Worm (Caenorhabditis elegans): ENCODE results near the gene C34F6.1.

C34F6.1 gene

DNA sequence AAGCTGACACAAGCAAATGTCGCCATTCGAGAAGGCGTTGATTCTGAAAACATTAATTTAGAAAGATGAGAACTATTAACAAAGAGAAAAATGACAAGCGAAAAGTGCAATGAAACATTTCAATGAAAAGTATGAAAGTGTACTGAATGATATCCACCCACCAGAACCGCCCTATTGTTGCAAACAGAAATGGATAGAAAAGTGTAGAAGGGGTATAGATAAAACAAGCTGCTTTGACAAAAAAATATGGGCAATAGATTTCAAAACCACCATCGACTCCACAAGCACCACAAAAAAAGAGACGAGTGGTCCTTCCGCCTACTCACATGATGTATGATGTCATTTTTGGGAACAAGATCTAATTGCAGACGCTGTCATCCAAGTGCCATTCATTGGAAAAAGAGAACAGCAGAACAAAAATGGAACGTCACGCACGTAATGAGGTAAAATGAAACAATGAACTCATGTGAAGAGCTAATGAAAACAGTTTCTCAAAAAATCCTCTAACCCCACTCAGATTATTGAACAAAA is 44.0 kb upstream of the C34F6.1 start, which contains the start of gene C34F6.10:
Gene C34F6.10 (minus strand): TSS at position 51 of the 531 bp plus-strand sequence.
- no peak for TF ChIP-seq die-1 (tag; optimal IDR thresholded peaks at IDR 0.05)
- no peak for TF ChIP-seq ztf-3 (GFP tag; optimal IDR thresholded peaks at IDR 0.05)
- TF ChIP-seq F23B12.7 (tag; optimal IDR thresholded peaks at IDR 0.05; ENCODE audit: insufficient read depth), result no peak
- peak; percentile 29 for TF ChIP-seq ceh-27 (GFP tag; optimal IDR thresholded peaks at IDR 0.05)
- TF ChIP-seq atf-7 (tag; optimal IDR thresholded peaks at IDR 0.05), result peak; percentile 16
- no peak for TF ChIP-seq let-526 (GFP tag; IDR thresholded peaks at IDR 0.05)
- TF ChIP-seq Y67H2A.10 (GFP tag; conservative IDR thresholded peaks at IDR 0.05), result no peak
- no peak for TF ChIP-seq sea-2 (GFP tag; IDR thresholded peaks at IDR 0.05)
- no peak for TF ChIP-seq F49E8.2 (tag; optimal IDR thresholded peaks at IDR 0.05; ENCODE audit: insufficient read depth)
- no peak for TF ChIP-seq C17E4.6 (GFP tag; IDR thresholded peaks at IDR 0.05)

DNA sequence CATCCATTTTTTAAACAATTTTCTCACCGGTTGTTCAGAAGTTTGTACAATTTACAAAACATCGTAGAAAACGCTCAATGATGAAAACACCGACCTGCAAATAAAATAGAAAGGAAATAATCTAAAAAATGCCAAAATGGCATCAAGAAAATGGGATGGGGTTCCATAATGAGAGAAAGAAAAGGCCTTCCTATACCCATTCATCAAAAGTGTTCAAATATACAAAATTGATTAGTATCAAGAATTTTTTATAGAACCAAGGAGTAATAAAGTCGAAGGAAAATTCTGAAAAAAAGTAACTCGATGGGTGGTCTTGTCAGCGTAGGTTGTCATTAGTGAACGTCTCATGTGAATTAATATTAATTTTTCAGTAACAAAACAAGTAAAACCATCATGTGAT is 30.0 kb upstream of the C34F6.1 start, which contains the start of gene C34F6.12:
Gene C34F6.12 (minus strand): TSS at position 101 of the 400 bp plus-strand sequence.
- TF ChIP-seq rpc-1 (optimal IDR thresholded peaks at IDR 0.05) (no peak), rpc-1 (tag; optimal IDR thresholded peaks at IDR 0.05) (no peak), ceh-27 (GFP tag; optimal IDR thresholded peaks at IDR 0.05) (no peak), Y95B8A.8 (GFP tag; IDR thresholded peaks at IDR 0.05) (no peak), nhr-120 (GFP tag; IDR thresholded peaks at IDR 0.05) (no peak), attf-6 (GFP tag; IDR thresholded peaks at IDR 0.05) (no peak), lsl-1 (GFP tag; optimal IDR thresholded peaks at IDR 0.05) (no peak), tlf-1 (GFP tag; optimal IDR thresholded peaks at IDR 0.05) (no peak), akir-1 (GFP tag; optimal IDR thresholded peaks at IDR 0.05) (no peak), nfya-2 (GFP tag; IDR thresholded peaks at IDR 0.05) (no peak), gei-17 (GFP tag; optimal IDR thresholded peaks at IDR 0.05) (no peak), nhr-27 (tag; optimal IDR thresholded peaks at IDR 0.05) (no peak), ceh-40 (GFP tag; IDR thresholded peaks at IDR 0.05) (no peak), ccch-3 (GFP tag; optimal IDR thresholded peaks at IDR 0.05) (no peak), athp-1 (tag; optimal IDR thresholded peaks at IDR 0.05) (no peak), mxl-1 (tag; optimal IDR thresholded peaks at IDR 0.05) (no peak), tbp1 (GFP tag; optimal IDR thresholded peaks at IDR 0.05) (no peak), ceh-58 (GFP tag; IDR thresholded peaks at IDR 0.05) (no peak), B0035.1 (tag; optimal IDR thresholded peaks at IDR 0.05) (no peak)

DNA sequence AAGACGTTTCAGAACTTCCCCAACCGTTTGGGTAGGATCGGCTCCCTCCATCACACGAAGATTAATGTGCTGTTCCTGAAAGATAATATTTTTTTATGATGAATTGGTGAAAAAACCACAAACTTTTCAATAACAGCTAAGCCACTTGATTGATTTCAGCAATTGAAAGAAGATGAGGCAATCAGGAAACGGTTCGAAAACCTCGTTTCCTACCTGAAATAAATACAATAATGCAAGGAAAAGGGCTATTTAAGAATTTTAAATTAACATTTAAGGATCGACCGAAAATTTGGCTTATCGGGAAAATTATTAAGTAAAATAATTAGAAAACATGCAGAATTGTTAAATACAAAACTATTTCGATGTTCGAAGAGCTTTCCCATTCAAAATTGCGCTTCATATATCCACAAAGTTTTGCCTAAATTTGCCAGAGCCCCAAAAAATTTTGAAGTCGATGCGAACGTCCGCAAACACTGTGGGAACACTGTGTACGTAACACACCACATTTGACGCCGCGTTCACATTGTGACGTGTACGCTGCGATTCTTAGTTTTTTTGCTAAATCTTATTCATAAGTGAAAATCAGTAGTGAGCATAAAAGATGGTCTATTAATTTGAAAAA is 26.1 kb upstream of the C34F6.1 start, which contains the start of gene C34F6.9:
Gene C34F6.9 (minus strand): TSS at position 51 of the 622 bp plus-strand sequence.
- no peak for TF ChIP-seq chd-7 (tag; optimal IDR thresholded peaks at IDR 0.05)
- no peak for TF ChIP-seq pbrm-1 (GFP tag; IDR thresholded peaks at IDR 0.05)
- no peak for TF ChIP-seq B0336.3 (GFP tag; IDR thresholded peaks at IDR 0.05)
- TF ChIP-seq C06A6.2 (GFP tag; conservative IDR thresholded peaks at IDR 0.05), result no peak
- no peak for TF ChIP-seq D2030.7 (GFP tag; IDR thresholded peaks at IDR 0.05)
- no peak for TF ChIP-seq ztf-22 (GFP tag; optimal IDR thresholded peaks at IDR 0.05)
- TF ChIP-seq madf-10 (tag; optimal IDR thresholded peaks at IDR 0.05), result no peak
- no peak for TF ChIP-seq Y79H2A.3 (GFP tag; conservative IDR thresholded peaks at IDR 0.05)
- TF ChIP-seq B0019.2 (GFP tag; conservative IDR thresholded peaks at IDR 0.05), result no peak
- no peak for TF ChIP-seq ztf-26 (tag; optimal IDR thresholded peaks at IDR 0.05)
- no peak for TF ChIP-seq atf-7 (tag; optimal IDR thresholded peaks at IDR 0.05)
- TF ChIP-seq rec-8 (tag; optimal IDR thresholded peaks at IDR 0.05), result no peak
- TF ChIP-seq aptf-2 (GFP tag; conservative IDR thresholded peaks at IDR 0.05), result no peak
- TF ChIP-seq sptf-2 (GFP tag; optimal IDR thresholded peaks at IDR 0.05), result no peak
- TF ChIP-seq nhr-80 (tag; optimal IDR thresholded peaks at IDR 0.05), result no peak
- no peak for TF ChIP-seq cebp-1 (GFP tag; IDR thresholded peaks at IDR 0.05)
- TF ChIP-seq cebp-1 (tag; optimal IDR thresholded peaks at IDR 0.05), result no peak
- no peak for TF ChIP-seq snpc-1.1 (tag; optimal IDR thresholded peaks at IDR 0.05; ENCODE audit: insufficient read depth)
- TF ChIP-seq snpc-3.4 (tag; optimal IDR thresholded peaks at IDR 0.05), result no peak
- TF ChIP-seq tbp1 (GFP tag; optimal IDR thresholded peaks at IDR 0.05), result no peak
- no peak for TF ChIP-seq lin-26 (GFP tag; IDR thresholded peaks at IDR 0.05)
